Fruit fly (Drosophila melanogaster) whole organism, prepupa: Measurements from ENCODE around the gene CG33299.

Source experiments
- CG11762 ChIP-seq: fragments of 200-800 bp; sonication (Bioruptor generic); optimal IDR thresholded peaks from 3 replicates; lab custom pipeline; 2016; ENCODE audit warnings: missing biosample characterization, missing genetic modification characterization; ENCODE audit not compliant: insufficient read depth
- CG11902 ChIP-seq: fragments of 200-800 bp; sonication (Bioruptor generic); optimal IDR thresholded peaks from 3 replicates; lab custom pipeline; 2016; ENCODE audit warnings: missing biosample characterization, missing genetic modification characterization
- Eip93F ChIP-seq: fragments of 200-800 bp; sonication (Bioruptor generic); optimal IDR thresholded peaks from 2 replicates; lab custom pipeline; 2016; ENCODE audit warnings: missing biosample characterization, mild to moderate bottlenecking, missing genetic modification characterization
- Lpt ChIP-seq: fragments of 200-800 bp; sonication (Bioruptor generic); optimal IDR thresholded peaks from 3 replicates; lab custom pipeline; 2016; ENCODE audit warnings: missing biosample characterization, missing genetic modification characterization
- OdsH ChIP-seq: fragments of 200-800 bp; sonication (Bioruptor generic); optimal IDR thresholded peaks from 3 replicates; lab custom pipeline; 2016; ENCODE audit warnings: missing biosample characterization, missing genetic modification characterization
- lz ChIP-seq: fragments of 200-800 bp; sonication (Bioruptor generic); optimal IDR thresholded peaks from 3 replicates; lab custom pipeline; 2016; ENCODE audit warnings: missing biosample characterization, missing genetic modification characterization

DNA sequence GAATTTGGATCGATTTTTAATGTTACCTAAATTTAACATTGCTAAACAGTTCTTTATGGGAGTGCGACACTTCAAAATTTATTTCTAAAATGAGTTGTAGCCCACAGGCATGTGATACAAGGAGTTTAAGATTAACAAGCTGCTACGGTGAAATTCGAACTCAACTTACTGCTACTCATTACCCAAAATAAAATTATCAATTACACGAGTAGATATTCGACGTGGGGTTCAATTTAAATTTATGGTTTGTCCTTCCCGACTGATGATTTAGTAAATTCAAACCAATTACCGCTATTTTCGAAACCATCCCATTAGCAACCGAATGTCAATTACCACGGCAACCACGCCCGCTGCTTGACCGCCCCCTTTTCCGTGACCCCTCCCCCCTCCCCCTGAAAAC is 31.2 kb upstream of the CG33299 start, which contains the start of gene CG31882:
- TF ChIP-seq Eip93F (GFP tag; lab: Kevin White, UChicago) (no peak), lz (GFP tag; lab: Kevin White, UChicago) (no peak), CG11902 (no peak), OdsH (GFP tag; lab: Kevin White, UChicago) (no peak), CG11762 (GFP tag; lab: Kevin White, UChicago) (no peak), Lpt (GFP tag; lab: Kevin White, UChicago) (no peak)
